Worm (Caenorhabditis elegans) whole organism, L3 larva: ENCODE data around the gene C05B5.5.

Source experiments
- R02D3.7 ChIP-seq: fragments of 150-350 bp; optimal IDR thresholded peaks from 2 replicates; lab custom pipeline; 2014; ENCODE audit warnings: missing biosample characterization, missing genetic modification characterization
- ZK546.5 ChIP-seq: sonication (generic microtip); optimal IDR thresholded peaks from 2 replicates; lab custom pipeline; 2017; ENCODE audit warnings: missing biosample characterization, missing genetic modification characterization
- aly-2 ChIP-seq: fragments of 150-350 bp; optimal IDR thresholded peaks from 2 replicates; lab custom pipeline; 2014; ENCODE audit warnings: missing biosample characterization, missing genetic modification characterization
- ama-1 ChIP-seq: fragments of 150-350 bp; optimal IDR thresholded peaks from 2 replicates; lab custom pipeline; 2018
- ceh-16 ChIP-seq: sonication (generic microtip); optimal IDR thresholded peaks from 2 replicates; lab custom pipeline; 2017; ENCODE audit warnings: missing biosample characterization, missing genetic modification characterization
- ceh-9 ChIP-seq: sonication (generic microtip); optimal IDR thresholded peaks from 2 replicates; lab custom pipeline; 2018; ENCODE audit warnings: missing biosample characterization, missing genetic modification characterization
- egl-27 ChIP-seq: sonication (generic microtip); optimal IDR thresholded peaks from 4 replicates; lab custom pipeline; 2017; ENCODE audit warnings: missing biosample characterization, missing genetic modification reagents, missing genetic modification characterization
- egl-5 ChIP-seq: fragments of 150-350 bp; optimal IDR thresholded peaks from 2 replicates; lab custom pipeline; 2017; ENCODE audit warnings: missing biosample characterization, missing genetic modification reagents, missing genetic modification characterization, inconsistent platforms
- elt-2 ChIP-seq: sonication (generic microtip); optimal IDR thresholded peaks from 2 replicates; lab custom pipeline; 2016; ENCODE audit warnings: missing genetic modification reagents, mild to moderate bottlenecking, missing genetic modification characterization, missing compliant biosample characterization
- elt-3 ChIP-seq, 3 experiments: fragments of 150-350 bp in 1 of 3; sonication (generic microtip) in 2 of 3; optimal IDR thresholded peaks; 2 replicates in 2 of 3; 4 replicates in 1 of 3; lab custom pipeline; 2014 to 2017; ENCODE audit warnings: missing biosample characterization in 3 of 3, missing genetic modification characterization in 3 of 3
- eor-1 ChIP-seq, 2 experiments: fragments of 150-350 bp; optimal IDR thresholded peaks; 2 replicates each; lab custom pipeline; 2014 to 2018; ENCODE audit warnings: missing biosample characterization in 2 of 2, missing genetic modification characterization in 2 of 2
- fkh-2 ChIP-seq: fragments of 150-350 bp; optimal IDR thresholded peaks from 2 replicates; lab custom pipeline; 2014; ENCODE audit warnings: missing biosample characterization, missing genetic modification reagents, missing genetic modification characterization
- fos-1 ChIP-seq: fragments of 150-350 bp; optimal IDR thresholded peaks from 2 replicates; lab custom pipeline; 2014; ENCODE audit warnings: missing biosample characterization, missing genetic modification characterization
- jun-1 ChIP-seq: fragments of 150-350 bp; optimal IDR thresholded peaks from 2 replicates; lab custom pipeline; 2014; ENCODE audit warnings: missing biosample characterization, missing genetic modification reagents, missing genetic modification characterization
- mml-1 ChIP-seq: fragments of 150-350 bp; sonication (generic microtip); optimal IDR thresholded peaks from 3 replicates; lab custom pipeline; 2014; ENCODE audit warnings: missing biosample characterization, missing genetic modification characterization
- nhr-11 ChIP-seq: fragments of 150-350 bp; optimal IDR thresholded peaks from 2 replicates; lab custom pipeline; 2014; ENCODE audit warnings: missing biosample characterization, missing genetic modification characterization
- nhr-12 ChIP-seq: fragments of 150-350 bp; optimal IDR thresholded peaks from 2 replicates; lab custom pipeline; 2014; ENCODE audit warnings: missing biosample characterization, missing genetic modification characterization
- nhr-23 ChIP-seq: fragments of 150-350 bp; optimal IDR thresholded peaks from 2 replicates; lab custom pipeline; 2014; ENCODE audit warnings: missing biosample characterization, missing genetic modification reagents, missing genetic modification characterization
- nhr-25 ChIP-seq: sonication (generic microtip); optimal IDR thresholded peaks from 2 replicates; lab custom pipeline; 2017; ENCODE audit warnings: missing biosample characterization, missing genetic modification characterization
- nhr-28 ChIP-seq: fragments of 150-350 bp; optimal IDR thresholded peaks from 2 replicates; lab custom pipeline; 2014; ENCODE audit warnings: missing biosample characterization, missing genetic modification characterization
- nhr-43 ChIP-seq: sonication (generic microtip); optimal IDR thresholded peaks from 2 replicates; lab custom pipeline; 2016; ENCODE audit warnings: mild to moderate bottlenecking, missing genetic modification characterization, missing compliant biosample characterization; ENCODE audit not compliant: poor library complexity, severe bottlenecking
- pha-4 ChIP-seq: fragments of 150-350 bp; optimal IDR thresholded peaks from 2 replicates; lab custom pipeline; 2014; ENCODE audit warnings: missing biosample characterization, missing genetic modification reagents, missing genetic modification characterization
- pqm-1 ChIP-seq: fragments of 150-350 bp; optimal IDR thresholded peaks from 2 replicates; lab custom pipeline; 2017; ENCODE audit warnings: missing biosample characterization, missing genetic modification characterization, inconsistent platforms
- sea-2 ChIP-seq: fragments of 150-350 bp; sonication (generic microtip); optimal IDR thresholded peaks from 4 replicates; lab custom pipeline; 2014; ENCODE audit warnings: missing biosample characterization, missing genetic modification reagents, missing genetic modification characterization
- skn-1 ChIP-seq: fragments of 150-350 bp; optimal IDR thresholded peaks from 2 replicates; lab custom pipeline; 2014; ENCODE audit warnings: missing biosample characterization, missing genetic modification characterization
- snpc-4 ChIP-seq: fragments of 150-350 bp; optimal IDR thresholded peaks from 2 replicates; lab custom pipeline; 2014; ENCODE audit warnings: missing biosample characterization, missing genetic modification characterization
- tbx-2 ChIP-seq: sonication (generic microtip); optimal IDR thresholded peaks from 2 replicates; lab custom pipeline; 2016; ENCODE audit warnings: mild to moderate bottlenecking, missing genetic modification characterization, missing compliant biosample characterization
- unc-39 ChIP-seq: sonication (generic microtip); optimal IDR thresholded peaks from 4 replicates; lab custom pipeline; 2017; ENCODE audit warnings: missing biosample characterization, missing genetic modification characterization
- unc-62 ChIP-seq: fragments of 150-350 bp; sonication (generic microtip); optimal IDR thresholded peaks from 4 replicates; lab custom pipeline; 2014; ENCODE audit warnings: missing biosample characterization, missing genetic modification reagents, missing genetic modification characterization
- ztf-11 ChIP-seq: fragments of 150-350 bp; optimal IDR thresholded peaks from 2 replicates; lab custom pipeline; 2014; ENCODE audit warnings: missing biosample characterization, missing genetic modification characterization
- ztf-4 ChIP-seq: fragments of 150-350 bp; optimal IDR thresholded peaks from 2 replicates; lab custom pipeline; 2014; ENCODE audit warnings: missing biosample characterization, missing genetic modification characterization

C05B5.5 gene

DNA sequence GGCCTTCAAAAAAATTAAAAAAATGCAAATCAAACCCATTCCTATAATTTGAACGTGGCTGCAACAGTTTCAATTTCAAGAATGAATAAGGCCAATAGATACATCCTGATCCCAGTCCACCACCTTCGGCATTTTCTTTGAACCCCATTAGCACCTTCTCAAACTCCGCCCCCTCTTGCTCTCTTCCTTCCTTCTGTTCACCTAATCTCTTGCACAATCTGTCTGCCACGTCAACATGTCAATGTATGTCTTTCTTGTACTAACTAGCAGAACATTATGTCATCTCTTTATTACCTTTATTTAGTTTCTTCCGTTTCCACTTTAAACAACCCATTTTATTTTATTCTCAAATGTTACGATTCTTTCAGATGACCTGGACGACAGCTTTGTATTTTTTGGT is 7.6 kb upstream of the C05B5.5 start, which contains the start of gene C05B5.4:
Gene C05B5.4 (plus strand): TSS at position 351 of the 400 bp plus-strand sequence.
- TF ChIP-seq jun-1: no peak
- TF ChIP-seq ceh-9: no peak
- TF ChIP-seq ZK546.5 (tag; lab: Kevin White, UChicago): no peak
- no peak for TF ChIP-seq nhr-12
- no peak for TF ChIP-seq nhr-25 (tag; lab: Kevin White, UChicago)
- no peak for TF ChIP-seq R02D3.7 (tag; lab: Kevin White, UChicago)
- no peak for TF ChIP-seq ceh-16
- no peak for TF ChIP-seq unc-39 (tag; lab: Kevin White, UChicago)
- TF ChIP-seq nhr-43 (tag; lab: Kevin White, UChicago): no peak
- TF ChIP-seq egl-27 (tag; lab: Kevin White, UChicago): no peak
- TF ChIP-seq ama-1 (lab: Kevin White, UChicago): no peak
- TF ChIP-seq fkh-2 (tag; lab: Kevin White, UChicago): no peak

DNA sequence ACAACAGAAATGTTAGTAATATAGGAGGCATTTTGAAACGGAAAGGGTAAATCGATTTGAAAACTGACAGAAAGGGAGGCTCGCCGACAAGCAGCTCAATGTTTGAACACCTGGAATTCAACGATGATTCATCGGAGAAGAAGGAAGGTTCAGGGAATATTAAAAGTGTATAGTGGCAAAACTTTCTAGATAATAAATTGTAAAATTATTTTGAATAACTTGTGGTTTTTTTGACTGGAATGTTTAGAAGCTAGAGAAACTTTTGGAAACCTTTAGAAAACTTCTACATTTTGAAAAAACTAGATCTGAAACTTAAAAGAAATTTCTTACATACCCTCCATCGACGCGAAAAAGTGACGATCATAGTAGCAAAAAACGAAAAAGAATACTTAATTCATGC is 3.3 kb upstream of the C05B5.5 start, which contains the start of gene pqn-8:
Gene pqn-8 (minus strand): TSS at position 101 of the 400 bp plus-strand sequence.
- no peak for TF ChIP-seq mml-1 (tag; lab: Kevin White, UChicago)
- no peak for TF ChIP-seq nhr-28 (tag; lab: Kevin White, UChicago)
- no peak for TF ChIP-seq nhr-23 (tag; lab: Kevin White, UChicago)
- TF ChIP-seq sea-2 (GFP tag; lab: Kevin White, UChicago): no peak
- no peak for TF ChIP-seq nhr-25 (tag; lab: Kevin White, UChicago)
- TF ChIP-seq fos-1 (tag; lab: Kevin White, UChicago): no peak
- no peak for TF ChIP-seq tbx-2
- no peak for TF ChIP-seq jun-1
- TF ChIP-seq elt-2 (tag; lab: Kevin White, UChicago): no peak
- TF ChIP-seq nhr-12: no peak
- TF ChIP-seq ama-1 (lab: Kevin White, UChicago): no peak
- no peak for TF ChIP-seq pha-4
- TF ChIP-seq pqm-1 (tag; lab: Kevin White, UChicago): no peak

DNA sequence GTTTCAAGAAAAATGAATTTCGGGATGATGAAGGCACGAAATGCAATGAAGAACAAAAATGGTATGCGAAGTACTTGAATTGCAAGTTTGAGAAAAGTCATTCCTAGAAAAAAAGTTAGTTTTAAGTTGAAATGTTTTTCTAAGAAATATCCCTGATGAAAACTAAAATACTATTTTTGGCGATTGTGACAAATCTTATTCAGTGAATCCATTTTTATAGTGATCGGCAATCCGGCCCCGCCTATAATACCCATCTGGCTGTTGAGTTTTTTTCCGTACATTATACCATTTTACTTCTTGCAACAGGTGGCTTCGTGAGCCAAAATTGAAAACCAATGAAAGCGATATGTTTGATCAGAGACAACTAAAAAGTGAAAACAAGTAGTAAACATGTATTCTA is 1.9 kb upstream of the C05B5.5 start, which contains the start of gene C05B5.17:
Gene C05B5.17 (minus strand): TSS at position 101 of the 400 bp plus-strand sequence.
- no peak for TF ChIP-seq fos-1 (tag; lab: Kevin White, UChicago)

DNA sequence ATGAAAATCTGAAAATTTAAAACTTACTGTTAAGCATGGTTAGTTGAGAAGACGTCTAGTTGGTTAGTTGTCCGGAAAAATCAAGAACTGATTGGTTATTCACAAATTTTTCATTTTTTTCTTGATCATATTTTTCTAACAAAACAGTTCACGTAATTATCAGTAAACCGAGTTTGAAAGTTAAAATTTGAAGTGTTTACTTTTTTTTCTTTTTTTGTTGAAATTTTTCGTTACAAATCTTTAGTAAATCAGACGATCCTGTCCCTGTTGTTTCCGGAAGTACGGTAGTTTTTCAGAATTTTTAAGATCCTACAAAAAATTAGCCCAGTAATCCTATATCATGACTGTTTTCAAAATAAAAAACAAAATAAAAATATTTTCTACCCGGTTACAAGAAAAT is 732 bp upstream of the C05B5.5 start, which contains the start of gene C05B5.2:
Gene C05B5.2 (minus strand): TSS at position 101 of the 400 bp plus-strand sequence.
- TF ChIP-seq aly-2 (tag; lab: Kevin White, UChicago): no peak
- TF ChIP-seq unc-39 (tag; lab: Kevin White, UChicago): no peak
- TF ChIP-seq sea-2 (GFP tag; lab: Kevin White, UChicago): no peak
- no peak for TF ChIP-seq ZK546.5 (tag; lab: Kevin White, UChicago)
- no peak for TF ChIP-seq elt-3 (tag; optimal IDR thresholded peaks at IDR 0.05; lab: Kevin White, UChicago)
- TF ChIP-seq fkh-2 (tag; lab: Kevin White, UChicago): no peak
- no peak for TF ChIP-seq ztf-11
- TF ChIP-seq egl-5 (tag; lab: Kevin White, UChicago): no peak
- no peak for TF ChIP-seq skn-1
- no peak for TF ChIP-seq pqm-1 (tag; lab: Kevin White, UChicago)
- no peak for TF ChIP-seq snpc-4 (tag; lab: Kevin White, UChicago)
- no peak for TF ChIP-seq R02D3.7 (tag; lab: Kevin White, UChicago)
- no peak for TF ChIP-seq nhr-11
- TF ChIP-seq unc-62 (GFP tag; lab: Kevin White, UChicago): no peak
- no peak for TF ChIP-seq eor-1 (tag; optimal IDR thresholded peaks at IDR 0.05; lab: Kevin White, UChicago)
- TF ChIP-seq egl-27 (tag; lab: Kevin White, UChicago): no peak
- no peak for TF ChIP-seq ceh-9
- no peak for TF ChIP-seq ztf-4 (tag; lab: Kevin White, UChicago)

DNA sequence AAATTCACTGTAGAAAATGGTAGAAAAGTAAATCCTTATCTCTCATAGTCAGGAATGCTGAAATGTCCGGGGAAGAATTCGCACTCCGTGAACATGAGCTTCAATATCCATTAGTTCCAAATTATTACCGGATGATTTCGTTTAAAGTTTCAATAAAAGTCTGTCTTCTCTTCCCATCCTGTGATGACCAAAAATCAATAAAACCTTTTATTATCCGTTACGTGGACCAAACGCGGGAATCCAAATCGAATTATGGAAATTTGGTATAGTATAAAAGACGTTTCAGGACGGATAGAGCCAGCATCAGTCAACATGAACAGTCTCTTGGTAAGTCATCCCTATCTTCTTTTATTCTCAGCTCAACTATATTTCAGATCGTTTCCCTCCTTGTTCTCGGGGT is 3.1 kb downstream of the C05B5.5 start, which contains the start of gene C05B5.11:
Gene C05B5.11 (plus strand): TSS at position 301 of the 400 bp plus-strand sequence.
- TF ChIP-seq nhr-28 (tag; lab: Kevin White, UChicago) (no peak), eor-1 (tag; optimal IDR thresholded peaks at IDR 0.05; lab: Kevin White, UChicago) (no peak), jun-1 (no peak), tbx-2 (no peak)
